Worm (Caenorhabditis elegans) whole organism, late embryonic: ENCODE measurements around the gene M03C11.3.

ENCODE experiments used
- che-1 ChIP-seq: sonication (generic microtip); optimal IDR thresholded peaks from 2 replicates; lab custom pipeline; 2016; ENCODE audit warnings: mild to moderate bottlenecking, missing genetic modification characterization, missing compliant biosample characterization
- fax-1 ChIP-seq: sonication (generic microtip); optimal IDR thresholded peaks from 2 replicates; lab custom pipeline; 2016; ENCODE audit warnings: missing genotype, missing genetic modification characterization, missing compliant biosample characterization
- fkh-10 ChIP-seq: fragments of 150-350 bp; optimal IDR thresholded peaks from 2 replicates; lab custom pipeline; 2014; ENCODE audit warnings: missing biosample characterization, missing genetic modification reagents, missing genetic modification characterization
- hlh-30 ChIP-seq: sonication (generic microtip); optimal IDR thresholded peaks from 2 replicates; lab custom pipeline; 2017; ENCODE audit warnings: antibody characterized with exemption, missing genetic modification characterization, missing compliant biosample characterization; ENCODE audit not compliant: insufficient read depth
- odd-2 ChIP-seq: sonication (generic microtip); optimal IDR thresholded peaks from 2 replicates; lab custom pipeline; 2017; ENCODE audit warnings: antibody characterized with exemption, mild to moderate bottlenecking, missing genetic modification characterization, missing compliant biosample characterization
- pha-4 ChIP-seq: fragments of 150-350 bp; optimal IDR thresholded peaks from 2 replicates; lab custom pipeline; 2018; ENCODE audit warnings: missing biosample characterization, missing genetic modification reagents, missing genetic modification characterization
- unc-55 ChIP-seq: sonication (generic microtip); optimal IDR thresholded peaks from 2 replicates; lab custom pipeline; 2017; ENCODE audit warnings: missing biosample characterization, missing genetic modification reagents, missing genetic modification characterization

DNA sequence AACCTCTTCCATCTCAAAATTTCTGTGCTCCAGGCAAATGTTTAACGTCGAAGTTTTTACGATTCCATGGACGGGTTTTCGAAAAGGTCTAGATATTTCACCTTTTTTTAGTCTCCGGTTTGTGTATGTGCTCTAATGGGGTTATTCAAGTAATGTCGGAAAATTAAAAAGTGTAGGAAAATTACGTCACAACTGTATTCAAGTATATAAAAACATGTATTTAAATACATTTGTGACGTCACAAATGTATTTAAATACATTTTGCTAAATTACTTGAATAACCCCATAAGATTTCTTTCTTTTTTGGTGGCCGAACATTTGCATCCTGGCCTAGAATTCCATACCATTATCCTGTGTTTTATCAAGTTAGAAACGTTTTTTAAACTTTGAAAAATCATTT lies 43.4 kb upstream of the M03C11.3 start:
- no peak for TF ChIP-seq che-1 (tag; lab: Kevin White, UChicago)
- no peak for TF ChIP-seq fkh-10
- TF ChIP-seq pha-4 (tag; lab: Kevin White, UChicago), result no peak
- TF ChIP-seq unc-55 (GFP tag; lab: Kevin White, UChicago), result no peak
- no peak for TF ChIP-seq fax-1 (tag; lab: Kevin White, UChicago)
- no peak for TF ChIP-seq odd-2 (tag; lab: Kevin White, UChicago)
- TF ChIP-seq hlh-30, result no peak
